Fruit fly (Drosophila melanogaster) whole organism, embryonic: ENCODE measurements around the gene SC35.

ENCODE experiments used
- Atf-2 ChIP-seq: fragments of 200-800 bp; sonication (Bioruptor generic); optimal IDR thresholded peaks from 2 replicates; lab custom pipeline; 2016; ENCODE audit warnings: missing biosample characterization, missing genetic modification characterization
- Atf3 ChIP-seq: fragments of 200-800 bp; sonication (Bioruptor generic); optimal IDR thresholded peaks from 3 replicates; lab custom pipeline; 2016; ENCODE audit warnings: missing biosample characterization, missing genetic modification characterization
- Bgb ChIP-seq: fragments of 200-800 bp; sonication (Bioruptor generic); IDR thresholded peaks from 2 replicates; pipeline ENCODE4 v1.3.6; 2022; ENCODE audit warnings: missing biosample characterization, missing genetic modification characterization; ENCODE audit not compliant: partially characterized antibody
- CG10654 ChIP-seq: fragments of 200-800 bp; sonication (Bioruptor generic); optimal IDR thresholded peaks from 2 replicates; lab custom pipeline; 2016; ENCODE audit warnings: missing biosample characterization, missing genetic modification characterization
- CG12659 ChIP-seq: fragments of 200-800 bp; sonication (Bioruptor generic); optimal IDR thresholded peaks from 3 replicates; lab custom pipeline; 2017; ENCODE audit warnings: mild to moderate bottlenecking, missing biosample characterization, missing genetic modification reagents, missing genetic modification characterization
- CG13123 ChIP-seq: fragments of 200-800 bp; sonication (Bioruptor generic); optimal IDR thresholded peaks from 2 replicates; lab custom pipeline; 2016; ENCODE audit warnings: missing biosample characterization, missing genetic modification characterization
- CG14014 ChIP-seq: fragments of 200-800 bp; sonication (Bioruptor generic); IDR thresholded peaks from 2 replicates; pipeline ENCODE4 v1.3.6; 2022; ENCODE audit warnings: missing biosample characterization, missing genetic modification characterization
- CG14441 ChIP-seq: fragments of 200-800 bp; sonication (Bioruptor generic); IDR thresholded peaks from 2 replicates; pipeline ENCODE4 v1.3.6; 2022; ENCODE audit warnings: missing biosample characterization, missing genetic modification characterization
- CG15514 ChIP-seq: fragments of 200-800 bp; sonication (Bioruptor generic); optimal IDR thresholded peaks from 3 replicates; lab custom pipeline; 2017; ENCODE audit warnings: missing biosample characterization, missing genetic modification characterization, mild to moderate bottlenecking, moderate library complexity, missing genetic modification reagents
- CG15601 ChIP-seq: fragments of 200-800 bp; sonication (Bioruptor generic); optimal IDR thresholded peaks from 3 replicates; lab custom pipeline; 2019; ENCODE audit warnings: missing biosample characterization, mild to moderate bottlenecking, missing genetic modification characterization, moderate library complexity
- CG15696 ChIP-seq: fragments of 200-800 bp; sonication (Bioruptor generic); optimal IDR thresholded peaks from 2 replicates; lab custom pipeline; 2019; ENCODE audit warnings: missing biosample characterization, mild to moderate bottlenecking, missing genetic modification characterization, moderate library complexity
- CG1603 ChIP-seq: fragments of 200-800 bp; sonication (Bioruptor generic); optimal IDR thresholded peaks from 2 replicates; lab custom pipeline; 2019; ENCODE audit warnings: missing biosample characterization, mild to moderate bottlenecking, missing genetic modification characterization, moderate library complexity
- CG16815 ChIP-seq: fragments of 200-800 bp; sonication (Bioruptor generic); optimal IDR thresholded peaks from 3 replicates; lab custom pipeline; 2017; ENCODE audit warnings: missing biosample characterization, mild to moderate bottlenecking, missing genetic modification characterization
- CG30020 ChIP-seq: fragments of 200-800 bp; optimal IDR thresholded peaks from 2 replicates; lab custom pipeline; 2019; ENCODE audit warnings: missing biosample characterization, mild to moderate bottlenecking, missing genetic modification characterization, moderate library complexity
- CG33557 ChIP-seq: fragments of 200-800 bp; sonication (Bioruptor generic); optimal IDR thresholded peaks from 2 replicates; lab custom pipeline; 2019; ENCODE audit warnings: missing biosample characterization, mild to moderate bottlenecking, missing genetic modification characterization, moderate library complexity
- CG34422 ChIP-seq: fragments of 200-800 bp; sonication (Bioruptor generic); IDR thresholded peaks from 3 replicates; pipeline ENCODE4 v1.3.6; 2022; ENCODE audit warnings: missing biosample characterization, missing genetic modification characterization
- CG4328 ChIP-seq: fragments of 200-800 bp; sonication (Bioruptor generic); optimal IDR thresholded peaks from 3 replicates; lab custom pipeline; 2017; ENCODE audit warnings: missing biosample characterization, missing genetic modification reagents, missing genetic modification characterization
- CG6175 ChIP-seq: fragments of 200-800 bp; sonication (Bioruptor generic); IDR thresholded peaks from 3 replicates; pipeline ENCODE4 v1.3.6; 2022; ENCODE audit warnings: missing biosample characterization, missing genetic modification characterization
- CG8478 ChIP-seq: fragments of >200 bp; optimal IDR thresholded peaks from 2 replicates; lab custom pipeline; 2018
- CG9437 ChIP-seq: fragments of 200-800 bp; sonication (Bioruptor generic); optimal IDR thresholded peaks from 2 replicates; lab custom pipeline; 2018; ENCODE audit warnings: missing biosample characterization, mild to moderate bottlenecking, missing genetic modification characterization
- CTCF ChIP-seq: fragments of 200-800 bp; sonication (Bioruptor generic); optimal IDR thresholded peaks from 2 replicates; lab custom pipeline; 2017; ENCODE audit warnings: missing biosample characterization, mild to moderate bottlenecking, missing genetic modification characterization, moderate library complexity
- D19A ChIP-seq: fragments of 200-800 bp; optimal IDR thresholded peaks from 3 replicates; lab custom pipeline; 2019; ENCODE audit warnings: missing biosample characterization, mild to moderate bottlenecking, missing genetic modification characterization, moderate library complexity
- D19B ChIP-seq: fragments of 200-800 bp; sonication (Bioruptor generic); optimal IDR thresholded peaks from 2 replicates; lab custom pipeline; 2017; ENCODE audit warnings: missing biosample characterization, mild to moderate bottlenecking, missing genetic modification characterization
- Dad ChIP-seq: fragments of 200-800 bp; sonication (Bioruptor generic); optimal IDR thresholded peaks from 3 replicates; lab custom pipeline; 2016; ENCODE audit warnings: missing biosample characterization, missing genetic modification characterization
- Hey ChIP-seq: fragments of 200-800 bp; sonication (Bioruptor generic); optimal IDR thresholded peaks from 3 replicates; lab custom pipeline; 2018; ENCODE audit warnings: missing biosample characterization, mild to moderate bottlenecking, missing genetic modification characterization
- Hr39 ChIP-seq: fragments of >200 bp; optimal IDR thresholded peaks from 2 replicates; lab custom pipeline; 2017
- Hr78 ChIP-seq, 2 experiments: fragments of 200-800 bp in 1 of 2; fragments of >200 bp in 1 of 2; sonication (Bioruptor generic) in 1 of 2; optimal IDR thresholded peaks; 2 replicates each; lab custom pipeline; 2017 to 2019; ENCODE audit warnings: missing biosample characterization in 2 of 2, missing genetic modification characterization in 2 of 2, mild to moderate bottlenecking in 1 of 2, moderate library complexity in 1 of 2
- MESR4 ChIP-seq: fragments of 200-800 bp; sonication (Bioruptor generic); optimal IDR thresholded peaks from 2 replicates; lab custom pipeline; 2018; ENCODE audit warnings: missing biosample characterization, mild to moderate bottlenecking, missing genetic modification characterization, moderate library complexity
- Med ChIP-seq: fragments of 200-800 bp; sonication (Bioruptor generic); peaks from one replicate; lab custom pipeline; 2016; ENCODE audit warnings: missing biosample characterization, missing genetic modification characterization, mild to moderate bottlenecking, inconsistent platforms, moderate library complexity
- Meics ChIP-seq: fragments of 200-800 bp; sonication (Bioruptor generic); optimal IDR thresholded peaks from 2 replicates; lab custom pipeline; 2017; ENCODE audit warnings: missing biosample characterization, mild to moderate bottlenecking, missing genetic modification characterization
- Oli ChIP-seq: fragments of 200-800 bp; sonication (Bioruptor generic); optimal IDR thresholded peaks from 2 replicates; lab custom pipeline; 2018; ENCODE audit warnings: missing biosample characterization, mild to moderate bottlenecking, missing genetic modification characterization, moderate library complexity
- Opbp ChIP-seq: fragments of 200-800 bp; sonication (Bioruptor generic); IDR thresholded peaks from 3 replicates; pipeline ENCODE4 v1.3.6; 2022; ENCODE audit warnings: missing biosample characterization, missing genetic modification characterization; ENCODE audit not compliant: partially characterized antibody
- Rfx ChIP-seq: fragments of 200-800 bp; sonication (Bioruptor generic); IDR thresholded peaks from 2 replicates; pipeline ENCODE4 v1.3.6; 2022; ENCODE audit warnings: missing biosample characterization, missing genetic modification characterization
- Trl ChIP-seq, 3 experiments: fragments of >200 bp in 2 of 3; fragments of 200-800 bp in 1 of 3; sonication (Bioruptor generic) in 1 of 3; optimal IDR thresholded peaks; 2 replicates in 1 of 3; 3 replicates in 2 of 3; lab custom pipeline; 2016 to 2017; ENCODE audit warnings: missing biosample characterization in 1 of 3, missing genetic modification characterization in 1 of 3
- ab ChIP-seq: fragments of 200-800 bp; sonication (Bioruptor generic); optimal IDR thresholded peaks from 2 replicates; lab custom pipeline; 2016; ENCODE audit warnings: missing biosample characterization, missing genetic modification characterization
- aop ChIP-seq: fragments of 200-800 bp; sonication (Bioruptor generic); IDR thresholded peaks from 2 replicates; pipeline ENCODE4 v1.3.6; 2022; ENCODE audit warnings: missing biosample characterization, missing genetic modification characterization
- ara ChIP-seq: fragments of 200-800 bp; sonication (Bioruptor generic); IDR thresholded peaks from 2 replicates; pipeline ENCODE4 v1.3.6; 2022; ENCODE audit warnings: missing biosample characterization, missing genetic modification characterization
- chm ChIP-seq: fragments of 200-800 bp; sonication (Bioruptor generic); IDR thresholded peaks from 2 replicates; pipeline ENCODE4 v1.3.6; 2022; ENCODE audit warnings: missing biosample characterization, missing genetic modification characterization
- corto ChIP-seq: fragments of 200-800 bp; sonication (Bioruptor generic); optimal IDR thresholded peaks from 2 replicates; lab custom pipeline; 2016; ENCODE audit warnings: missing biosample characterization, mild to moderate bottlenecking, missing genetic modification characterization, moderate library complexity
- eyg ChIP-seq: fragments of 200-800 bp; sonication (Bioruptor generic); optimal IDR thresholded peaks from 3 replicates; lab custom pipeline; 2016; ENCODE audit warnings: missing biosample characterization, missing genetic modification characterization
- fru ChIP-seq: fragments of >200 bp; optimal IDR thresholded peaks from 2 replicates; lab custom pipeline; 2017
- gfzf ChIP-seq: fragments of 200-800 bp; sonication (Bioruptor generic); optimal IDR thresholded peaks from 2 replicates; lab custom pipeline; 2016; ENCODE audit warnings: missing biosample characterization, mild to moderate bottlenecking, missing genetic modification characterization, moderate library complexity
- gsb ChIP-seq: fragments of 200-800 bp; sonication (Bioruptor generic); IDR thresholded peaks from 2 replicates; pipeline ENCODE4 v1.3.6; 2022; ENCODE audit warnings: missing biosample characterization, missing genetic modification characterization
- hth ChIP-seq: fragments of >200 bp; optimal IDR thresholded peaks from 2 replicates; lab custom pipeline; 2017; ENCODE audit warnings: inconsistent platforms
- jigr1 ChIP-seq: fragments of 200-800 bp; sonication (Bioruptor generic); IDR thresholded peaks from 3 replicates; pipeline ENCODE4 v1.3.6; 2022; ENCODE audit warnings: missing biosample characterization, missing genetic modification characterization
- ken ChIP-seq: fragments of 200-800 bp; sonication (Bioruptor generic); IDR thresholded peaks from 3 replicates; pipeline ENCODE4 v1.3.6; 2022; ENCODE audit warnings: missing biosample characterization, missing genetic modification characterization
- peb ChIP-seq: fragments of 200-800 bp; sonication (Bioruptor generic); IDR thresholded peaks from 2 replicates; pipeline ENCODE4 v1.3.6; 2022; ENCODE audit warnings: missing biosample characterization, missing genetic modification characterization
- pnt ChIP-seq: fragments of 200-800 bp; sonication (Bioruptor generic); optimal IDR thresholded peaks from 3 replicates; lab custom pipeline; 2016; ENCODE audit warnings: missing biosample characterization, missing genetic modification characterization
- prd ChIP-seq, 3 experiments: fragments of >200 bp in 2 of 3; fragments of 200-800 bp in 1 of 3; sonication (Bioruptor generic) in 1 of 3; optimal IDR thresholded peaks in 2 of 3; IDR thresholded peaks in 1 of 3; 2 replicates in 2 of 3; 3 replicates in 1 of 3; pipeline versions ENCODE4 v1.3.6 to Lab custom; 2017 to 2022; ENCODE audit warnings: missing biosample characterization in 1 of 3, missing genetic modification characterization in 1 of 3
- seq ChIP-seq: fragments of 200-800 bp; sonication (Bioruptor generic); IDR thresholded peaks from 2 replicates; pipeline ENCODE4 v1.3.6; 2022; ENCODE audit warnings: missing biosample characterization, missing genetic modification characterization
- shn ChIP-seq: fragments of 200-800 bp; sonication (Bioruptor generic); optimal IDR thresholded peaks from 3 replicates; lab custom pipeline; 2016; ENCODE audit warnings: missing biosample characterization, missing genetic modification characterization
- sqz ChIP-seq: fragments of 200-800 bp; sonication (Bioruptor generic); optimal IDR thresholded peaks from 3 replicates; lab custom pipeline; 2018; ENCODE audit warnings: missing biosample characterization, mild to moderate bottlenecking, missing genetic modification characterization
- sug ChIP-seq: fragments of 200-800 bp; optimal IDR thresholded peaks from 2 replicates; lab custom pipeline; 2019; ENCODE audit warnings: missing biosample characterization, mild to moderate bottlenecking, missing genetic modification characterization, moderate library complexity

SC35 gene

dm6 chr2L:12464065-12464464 is 29.6 kb upstream of the SC35 start (continued):
- TF ChIP-seq Opbp (GFP tag; lab: Robert Waterston, UW), result no peak
- peak; percentile 35 for TF ChIP-seq D19B
- no peak for TF ChIP-seq Meics (GFP tag; lab: Kevin White, UChicago)
- TF ChIP-seq Atf3 (GFP tag; lab: Kevin White, UChicago), result no peak
- no peak for TF ChIP-seq D19A
- TF ChIP-seq CG14441 (GFP tag; lab: Robert Waterston, UW), result no peak
- TF ChIP-seq Hr78 (GFP tag; optimal IDR thresholded peaks at IDR 0.05; lab: Kevin White, UChicago), result peak in 1 of 2 experiments; percentile 4
- TF ChIP-seq shn (GFP tag; lab: Kevin White, UChicago), result no peak
- no peak for TF ChIP-seq gsb
- 0 out of 2 replicates have a peak, but pooled peaks have one; percentile 22 for TF ChIP-seq seq (GFP tag; lab: Robert Waterston, UW)
- TF ChIP-seq CG33557 (GFP tag; lab: Kevin White, UChicago), result no peak
- no peak for TF ChIP-seq Trl (optimal IDR thresholded peaks at IDR 0.05; lab: Kevin White, UChicago)
- TF ChIP-seq Trl (GFP tag; optimal IDR thresholded peaks at IDR 0.05; lab: Kevin White, UChicago), result no peak
- no peak for TF ChIP-seq peb (GFP tag; lab: Robert Waterston, UW)
- no peak for TF ChIP-seq Dad (GFP tag; lab: Kevin White, UChicago)
- TF ChIP-seq ken (GFP tag; lab: Robert Waterston, UW), result no peak
- no peak for TF ChIP-seq CG34422 (GFP tag; lab: Robert Waterston, UW)
- no peak for TF ChIP-seq Atf-2 (GFP tag; lab: Kevin White, UChicago)
- TF ChIP-seq CG10654, result no peak
- no peak for TF ChIP-seq CG1603 (tag; lab: Kevin White, UChicago)
- TF ChIP-seq Bgb, result no peak
- no peak for TF ChIP-seq CG12659 (GFP tag; lab: Kevin White, UChicago)
- TF ChIP-seq Hey (tag; lab: Kevin White, UChicago), result peak; percentile 32
- TF ChIP-seq MESR4 (GFP tag; lab: Kevin White, UChicago), result no peak
- TF ChIP-seq chm (GFP tag; lab: Robert Waterston, UW), result no peak
- no peak for TF ChIP-seq CG15601
- TF ChIP-seq ab (GFP tag; lab: Kevin White, UChicago), result no peak
- no peak for TF ChIP-seq CG15696
- no peak for TF ChIP-seq Oli (tag; lab: Kevin White, UChicago)
- TF ChIP-seq Hr39 (lab: Kevin White, UChicago), result no peak
- no peak for TF ChIP-seq CTCF (GFP tag; lab: Kevin White, UChicago)
- peak; percentile 63 for TF ChIP-seq sug (tag; lab: Kevin White, UChicago)
- no peak for TF ChIP-seq sqz
- TF ChIP-seq Rfx, result peak; percentile 41; the same call in 1 of the 2 replicates
- 0 out of 3 replicates have a peak, but pooled peaks have one; percentile 18 for TF ChIP-seq CG6175 (GFP tag; lab: Robert Waterston, UW)
- TF ChIP-seq jigr1 (GFP tag; lab: Robert Waterston, UW), result no peak
- no peak for TF ChIP-seq CG8478 (lab: Kevin White, UChicago)
- TF ChIP-seq fru (lab: Kevin White, UChicago), result no peak
- TF ChIP-seq CG9437, result no peak
- TF ChIP-seq corto, result no peak
- no peak for TF ChIP-seq gfzf (GFP tag; lab: Kevin White, UChicago)
- no peak for TF ChIP-seq eyg (GFP tag; lab: Kevin White, UChicago)
- TF ChIP-seq CG14014 (GFP tag; lab: Robert Waterston, UW), result no peak
- TF ChIP-seq hth, result no peak
- TF ChIP-seq pnt, result no peak
- TF ChIP-seq CG16815 (GFP tag; lab: Kevin White, UChicago), result no peak
- TF ChIP-seq CG13123, result no peak
- no peak for TF ChIP-seq CG30020 (tag; lab: Kevin White, UChicago)
- TF ChIP-seq aop (GFP tag; lab: Robert Waterston, UW), result no peak
- TF ChIP-seq CG15514 (GFP tag; lab: Kevin White, UChicago), result no peak
- TF ChIP-seq ara (GFP tag; lab: Robert Waterston, UW), result no peak
- TF ChIP-seq Med, result peak; percentile 90
- no peak for TF ChIP-seq CG4328 (GFP tag; lab: Kevin White, UChicago)
- TF ChIP-seq prd (optimal IDR thresholded peaks at IDR 0.05; lab: Kevin White, UChicago), result no peak
- TF ChIP-seq prd (GFP tag; IDR thresholded peaks at IDR 0.05; lab: Robert Waterston, UW), result no peak
